Fruit fly (Drosophila melanogaster) whole organism: ENCODE measurements around the gene Hexo1.

Experiments used
- CG8478 ChIP-seq: fragments of >200 bp; optimal IDR thresholded peaks from 2 replicates; lab custom pipeline; 2018; ENCODE audit warnings: inconsistent platforms
- Dll ChIP-seq: fragments of >200 bp; optimal IDR thresholded peaks from 2 replicates; lab custom pipeline; 2017
- EcR ChIP-seq, 2 experiments: fragments of >200 bp; optimal IDR thresholded peaks; 2 replicates each; lab custom pipeline; 2017; ENCODE audit warnings: missing biosample characterization in 2 of 2, missing genetic modification characterization in 2 of 2, missing genetic modification reagents in 2 of 2
- pan ChIP-seq: fragments of >200 bp; optimal IDR thresholded peaks from 2 replicates; lab custom pipeline; 2017
- psq ChIP-seq: fragments of >200 bp; optimal IDR thresholded peaks from 2 replicates; lab custom pipeline; 2017
- usp ChIP-seq: fragments of >200 bp; optimal IDR thresholded peaks from 2 replicates; lab custom pipeline; 2017; ENCODE audit warnings: missing biosample characterization, missing genetic modification characterization, mixed read lengths

Gene Hexo1

dm6 chr3L:4263502-4263901, 24.9 kb upstream of the Hexo1 start, which contains the start of gene CG1273:
Gene CG1273 (plus strand): TSS chr3L:4263719.
- TF ChIP-seq pan (lab: Kevin White, UChicago) = no peak
- TF ChIP-seq CG8478 (lab: Kevin White, UChicago) = no peak
- no peak for TF ChIP-seq Dll (lab: Kevin White, UChicago)
- TF ChIP-seq EcR (GFP tag; optimal IDR thresholded peaks at IDR 0.05; lab: Kevin White, UChicago) = no peak
- TF ChIP-seq usp = no peak
- TF ChIP-seq psq (lab: Kevin White, UChicago) = no peak

dm6 chr3L:4264963-4265362, 23.5 kb upstream of the Hexo1 start:
- no peak for TF ChIP-seq EcR (GFP tag; optimal IDR thresholded peaks at IDR 0.05; lab: Kevin White, UChicago)
- no peak for TF ChIP-seq psq (lab: Kevin White, UChicago)
- no peak for TF ChIP-seq pan (lab: Kevin White, UChicago)
- no peak for TF ChIP-seq Dll (lab: Kevin White, UChicago)
- TF ChIP-seq usp = no peak
- no peak for TF ChIP-seq CG8478 (lab: Kevin White, UChicago)

DNA sequence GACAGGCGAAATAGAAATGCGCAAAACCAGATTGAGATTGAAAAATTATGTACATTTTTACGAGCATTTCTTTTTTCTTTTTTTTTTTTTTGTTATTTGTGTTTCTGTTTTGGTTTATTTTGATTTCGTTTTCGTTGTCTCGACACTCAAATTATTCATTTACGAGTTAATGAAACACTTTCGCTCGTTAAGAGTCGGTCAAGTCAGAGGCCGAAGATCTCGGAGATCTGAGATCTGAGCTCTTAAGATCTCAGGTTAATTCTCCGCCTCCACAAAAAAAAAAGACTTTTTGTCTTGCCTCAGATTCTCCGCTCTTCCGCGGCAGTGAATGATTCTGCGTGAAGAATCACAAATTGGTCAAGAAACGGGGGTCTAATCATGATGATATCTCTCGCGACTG, 22.6 kb upstream of the Hexo1 start:
- TF ChIP-seq usp = no peak
- no peak for TF ChIP-seq Dll (lab: Kevin White, UChicago)
- no peak for TF ChIP-seq EcR (GFP tag; optimal IDR thresholded peaks at IDR 0.05; lab: Kevin White, UChicago)
- TF ChIP-seq CG8478 (lab: Kevin White, UChicago) = no peak

DNA sequence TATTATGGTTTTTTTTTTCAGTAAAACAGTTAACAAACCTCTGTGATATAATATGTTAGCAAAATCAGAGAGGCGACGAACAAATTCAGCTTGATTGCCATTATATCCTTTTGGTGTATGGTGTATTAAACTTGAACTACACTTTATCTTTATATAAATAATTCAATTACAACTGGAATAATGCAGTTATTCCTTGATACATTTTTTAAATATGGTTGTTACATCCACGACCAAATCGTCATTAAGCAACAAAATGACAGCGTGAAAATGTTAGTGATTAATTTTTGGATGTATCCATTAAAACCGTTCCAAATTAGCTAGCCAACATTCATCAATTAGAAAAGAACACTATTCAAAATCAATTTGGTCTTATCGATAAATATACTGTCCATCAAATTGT, 21.0 kb upstream of the Hexo1 start, which contains the start of gene CG33764:
Gene CG33764 (minus strand): TSS at position 101 of the 400 bp plus-strand sequence.
- no peak for TF ChIP-seq usp
- TF ChIP-seq EcR (GFP tag; optimal IDR thresholded peaks at IDR 0.05; lab: Kevin White, UChicago) = no peak
- no peak for TF ChIP-seq psq (lab: Kevin White, UChicago)
- TF ChIP-seq Dll (lab: Kevin White, UChicago) = no peak
- no peak for TF ChIP-seq pan (lab: Kevin White, UChicago)
- no peak for TF ChIP-seq CG8478 (lab: Kevin White, UChicago)

DNA sequence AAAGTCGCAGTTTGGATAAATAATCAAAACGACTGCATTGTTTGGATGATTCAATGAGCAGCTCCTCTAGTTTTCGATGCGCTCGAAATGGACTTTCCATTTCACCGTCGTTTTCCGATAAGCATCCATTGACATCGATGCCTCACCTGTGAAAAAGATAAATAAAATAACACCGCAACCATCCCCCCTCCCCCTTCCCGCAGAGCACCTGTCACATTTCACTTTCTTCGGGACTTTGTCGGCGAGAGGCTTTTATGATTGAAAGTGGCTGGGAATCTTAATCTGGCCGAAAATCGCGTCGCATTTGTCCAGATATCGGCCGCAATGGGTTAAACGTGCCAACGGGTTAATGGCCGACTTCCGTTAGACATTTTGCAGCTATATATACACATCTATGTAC, 19.2 kb upstream of the Hexo1 start:
- TF ChIP-seq pan (lab: Kevin White, UChicago) (no peak), CG8478 (lab: Kevin White, UChicago) (no peak), Dll (lab: Kevin White, UChicago) (no peak), psq (lab: Kevin White, UChicago) (no peak), usp (no peak), EcR (GFP tag; optimal IDR thresholded peaks at IDR 0.05; lab: Kevin White, UChicago) (no peak)

dm6 chr3L:4269920-4270319, 18.5 kb upstream of the Hexo1 start:
- TF ChIP-seq CG8478 (lab: Kevin White, UChicago) (no peak), pan (lab: Kevin White, UChicago) (no peak), usp (no peak), psq (lab: Kevin White, UChicago) (no peak), Dll (lab: Kevin White, UChicago) (no peak), EcR (GFP tag; optimal IDR thresholded peaks at IDR 0.05; lab: Kevin White, UChicago) (no peak)

DNA sequence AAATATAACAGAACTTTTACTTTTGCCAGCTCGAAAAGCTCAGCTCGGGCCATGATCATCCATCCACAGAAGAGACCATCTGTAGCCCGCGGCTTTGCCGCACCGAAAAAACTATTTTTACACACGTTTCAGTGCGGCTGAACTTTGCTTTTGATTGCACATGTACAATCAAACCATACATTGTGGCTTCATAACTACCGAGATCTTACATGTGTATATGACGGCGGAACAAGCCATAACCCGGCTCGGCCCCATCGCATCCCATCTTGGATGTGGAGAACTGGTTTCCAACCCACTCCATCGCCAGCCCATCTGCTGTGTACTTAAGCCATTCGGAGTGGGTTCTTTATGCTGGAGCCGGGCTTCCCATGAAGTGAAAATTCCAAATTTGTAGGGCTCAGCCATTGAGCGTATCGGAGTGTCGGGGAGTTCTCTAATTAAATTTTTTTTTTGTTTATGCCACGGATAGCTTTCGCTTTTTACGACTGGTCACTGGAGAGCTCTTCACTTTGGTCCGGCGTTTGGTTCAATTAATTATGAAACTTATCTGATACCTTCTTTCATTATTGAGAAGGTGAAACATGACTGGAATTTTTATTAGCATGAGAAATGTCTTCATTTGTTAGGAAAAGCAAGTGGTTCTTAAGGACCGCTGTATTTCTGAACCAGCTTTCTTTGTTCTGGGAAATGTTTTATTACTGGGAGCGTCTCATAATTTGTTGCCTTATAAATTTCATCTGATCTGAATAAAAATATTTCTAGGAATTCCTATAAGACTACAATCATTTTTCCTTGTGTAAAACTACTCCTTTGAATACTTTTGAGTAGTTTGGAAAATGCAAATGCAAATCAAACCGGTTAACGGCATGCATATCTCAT, 17.3 kb upstream of the Hexo1 start:
- TF ChIP-seq psq (lab: Kevin White, UChicago) = no peak

- peak; percentile 13 to 89 for TF ChIP-seq EcR (GFP tag; optimal IDR thresholded peaks at IDR 0.05; lab: Kevin White, UChicago)
- TF ChIP-seq pan (lab: Kevin White, UChicago) = no peak
These were observed 16.2 kb upstream of the Hexo1 start for dm6 chr3L:4272167-4272773.

DNA sequence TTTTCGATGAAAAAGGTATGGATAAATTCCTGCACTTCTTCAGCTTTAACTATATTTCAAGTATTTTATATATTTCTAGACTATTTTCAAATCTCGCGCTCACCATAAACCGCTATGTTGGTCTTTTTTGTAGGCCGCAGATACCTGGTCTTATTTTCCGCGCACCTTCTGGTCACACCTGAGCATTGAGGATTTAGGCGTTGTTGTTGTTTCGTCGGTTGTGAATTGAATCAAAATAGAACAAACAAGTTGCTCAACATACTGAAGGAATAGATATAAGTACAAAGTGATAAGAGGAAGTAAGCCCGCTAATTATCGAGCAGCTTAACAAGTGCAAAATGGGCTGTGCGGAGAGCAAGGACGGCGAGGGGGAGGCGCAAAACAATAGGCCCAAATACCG, 10.6 kb upstream of the Hexo1 start, which contains the start of gene Ctl1:
Gene Ctl1 (plus strand): TSS at position 167 of the 400 bp plus-strand sequence.
- no peak for TF ChIP-seq CG8478 (lab: Kevin White, UChicago)
- no peak for TF ChIP-seq EcR (GFP tag; optimal IDR thresholded peaks at IDR 0.05; lab: Kevin White, UChicago)
- TF ChIP-seq usp = no peak
- no peak for TF ChIP-seq pan (lab: Kevin White, UChicago)
- TF ChIP-seq psq (lab: Kevin White, UChicago) = no peak
- no peak for TF ChIP-seq Dll (lab: Kevin White, UChicago)

dm6 chr3L:4282627-4283026, 5.8 kb upstream of the Hexo1 start, which contains the start of gene CG11583:
Gene CG11583 (minus strand): TSS chr3L:4282817.
- TF ChIP-seq Dll (lab: Kevin White, UChicago) (no peak), EcR (GFP tag; optimal IDR thresholded peaks at IDR 0.05; lab: Kevin White, UChicago) (no peak), CG8478 (lab: Kevin White, UChicago) (no peak), pan (lab: Kevin White, UChicago) (no peak), psq (lab: Kevin White, UChicago) (no peak), usp (no peak)

dm6 chr3L:4283428-4284089, 4.9 kb upstream of the Hexo1 start, which contains the start of the genes srw and CG1316:
Gene srw (minus strand): TSS chr3L:4283478.
Gene CG1316 (plus strand): TSS chr3L:4283851.
- no peak for TF ChIP-seq EcR (GFP tag; optimal IDR thresholded peaks at IDR 0.05; lab: Kevin White, UChicago)
- TF ChIP-seq CG8478 (lab: Kevin White, UChicago) = no peak
- TF ChIP-seq psq (lab: Kevin White, UChicago) = no peak
- TF ChIP-seq usp = no peak
- TF ChIP-seq pan (lab: Kevin White, UChicago) = no peak
